Worm (Caenorhabditis elegans) whole organism, midembryonic: ENCODE data around the gene spn-4.
A peak's percentile ranks its signal among the peaks of the same experiment; 100 is the strongest.

Source experiments
- T22C8.4 ChIP-seq: fragments of 200-800 bp; sonication (Bioruptor generic); IDR thresholded peaks from 2 replicates; pipeline ENCODE4 v1.3.6; 2022; ENCODE audit warnings: missing genetic modification characterization, missing compliant biosample characterization
- cog-1 ChIP-seq: sonication (generic microtip); optimal IDR thresholded peaks from 2 replicates; lab custom pipeline; 2016; ENCODE audit warnings: missing genetic modification characterization, missing compliant biosample characterization
- flt-1 ChIP-seq: fragments of 200-800 bp; sonication (Bioruptor generic); IDR thresholded peaks from 2 replicates; pipeline ENCODE4 v1.3.6; 2022; ENCODE audit warnings: missing genetic modification characterization, missing compliant biosample characterization
- klf-2 ChIP-seq: fragments of 200-800 bp; sonication (Bioruptor generic); conservative IDR thresholded peaks from 2 replicates; pipeline ENCODE4 v1.3.6; 2022; ENCODE audit warnings: missing genetic modification reagents, missing genetic modification characterization, missing compliant biosample characterization
- med-1 ChIP-seq: sonication (generic microtip); optimal IDR thresholded peaks from 2 replicates; lab custom pipeline; 2017; ENCODE audit warnings: missing genetic modification characterization, mild to moderate bottlenecking, missing compliant biosample characterization, antibody characterized with exemption, missing genetic modification reagents; ENCODE audit not compliant: insufficient read depth
- ref-1 ChIP-seq: fragments of 200-800 bp; sonication (Bioruptor generic); conservative IDR thresholded peaks from 2 replicates; pipeline ENCODE4 v1.3.6; 2022; ENCODE audit warnings: missing genetic modification reagents, missing genetic modification characterization, missing compliant biosample characterization
- tab-1 ChIP-seq: fragments of 200-800 bp; sonication (Bioruptor generic); IDR thresholded peaks from 2 replicates; pipeline ENCODE4 v1.3.6; 2022; ENCODE audit warnings: missing genetic modification characterization, missing compliant biosample characterization
- ztf-23 ChIP-seq: fragments of 200-800 bp; sonication (Bioruptor generic); IDR thresholded peaks from 2 replicates; pipeline ENCODE4 v1.3.6; 2022; ENCODE audit warnings: missing genetic modification reagents, missing genetic modification characterization, missing compliant biosample characterization
- ztf-29 ChIP-seq: fragments of 200-800 bp; sonication (Bioruptor generic); IDR thresholded peaks from 2 replicates; pipeline ENCODE4 v1.3.6; 2022; ENCODE audit warnings: missing genetic modification reagents, missing genetic modification characterization, missing compliant biosample characterization

ce11 chrV:6784853-6785492 is at the start of gene spn-4, which contains the start of gene spe-39:
- TF ChIP-seq ztf-23 (GFP tag; lab: Robert Waterston, UW) (peak; percentile 51; the same call in 1 of the 2 replicates), ref-1 (GFP tag; lab: Robert Waterston, UW) (no peak), cog-1 (tag; lab: Kevin White, UChicago) (no peak), flt-1 (GFP tag; lab: Robert Waterston, UW) (peak; percentile 62), klf-2 (0 out of 2 replicates have a peak, but pooled peaks have one; percentile 50), ztf-29 (GFP tag; lab: Robert Waterston, UW) (peak; percentile 48; the same call in 1 of the 2 replicates), T22C8.4 (GFP tag; lab: Robert Waterston, UW) (no peak), med-1 (GFP tag; lab: Kevin White, UChicago) (peak; percentile 72), tab-1 (GFP tag; lab: Robert Waterston, UW) (peak; percentile 66; the same call in 1 of the 2 replicates)
